Worm (Caenorhabditis elegans): Measurements from ENCODE around the gene kgb-2.

kgb-2 gene

DNA sequence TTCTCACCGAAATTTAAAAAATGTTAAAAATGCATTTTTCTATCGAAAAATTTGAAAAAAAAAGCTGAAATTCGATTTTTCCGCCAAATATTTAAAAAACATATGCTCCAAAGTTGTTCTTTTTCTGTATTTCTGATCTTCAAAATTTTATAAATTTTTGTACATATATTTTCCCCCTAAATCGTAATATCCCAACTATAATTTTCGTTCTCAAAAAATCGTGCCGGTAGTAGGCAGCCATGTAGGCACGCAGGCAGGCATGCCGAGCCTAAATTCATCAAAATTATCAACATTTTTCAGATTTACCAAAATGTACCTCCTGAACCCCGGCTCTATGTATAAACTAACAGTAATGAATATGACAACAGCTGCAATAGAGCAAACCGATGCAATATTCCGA lies 41.7 kb upstream of the kgb-2 start, which contains the start of gene sre-5 (continued):
- TF ChIP-seq snpc-4 (GFP tag; optimal IDR thresholded peaks at IDR 0.05) (no peak), snpc-4 (tag; optimal IDR thresholded peaks at IDR 0.05) (no peak), F52B5.7 (tag; optimal IDR thresholded peaks at IDR 0.05) (no peak)

DNA sequence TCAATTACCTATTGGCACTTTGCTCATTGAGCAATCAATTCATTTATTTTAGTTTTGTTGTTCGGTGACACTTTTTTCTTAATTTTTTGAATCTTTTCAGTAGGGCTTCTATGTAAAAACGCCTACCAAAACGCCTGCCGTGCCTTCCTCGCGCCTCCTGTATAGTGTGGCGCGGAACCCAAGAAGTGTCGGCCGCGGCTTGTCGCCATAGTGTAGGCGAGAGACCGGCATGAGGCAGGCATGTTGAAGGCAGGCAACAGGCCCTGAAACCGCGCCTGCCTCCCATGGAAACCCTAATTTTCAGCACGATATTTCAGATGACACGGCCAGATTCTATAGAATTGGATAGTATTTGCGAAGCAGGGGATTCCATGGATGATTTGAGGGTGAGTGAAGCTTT lies 38.0 kb upstream of the kgb-2 start, which contains the start of gene otpl-1:
otpl-1 (plus strand) TSS at position 372 of the 400 bp plus-strand sequence.
- TF ChIP-seq snpc-4 (GFP tag; optimal IDR thresholded peaks at IDR 0.05) (peak; percentile 3), snpc-4 (tag; optimal IDR thresholded peaks at IDR 0.05) (peak in 3 of 4 experiments; percentile 27 to 85 (median 70)), B0261.1 (tag; optimal IDR thresholded peaks at IDR 0.05) (no peak), nfya-1 (tag; optimal IDR thresholded peaks at IDR 0.05; ENCODE audit: borderline replicate concordance, insufficient read depth) (no peak), Y79H2A.3 (GFP tag; conservative IDR thresholded peaks at IDR 0.05) (no peak), nfyb-1 (GFP tag; IDR thresholded peaks at IDR 0.05) (no peak), rpc-1 (optimal IDR thresholded peaks at IDR 0.05) (no peak), rpc-1 (tag; optimal IDR thresholded peaks at IDR 0.05) (no peak), F33H1.4 (GFP tag; IDR thresholded peaks at IDR 0.05) (no peak), atf-7 (tag; optimal IDR thresholded peaks at IDR 0.05) (no peak), ztf-25 (GFP tag; IDR thresholded peaks at IDR 0.05) (no peak), mel-28 (tag; optimal IDR thresholded peaks at IDR 0.05; ENCODE audit: borderline replicate concordance) (no peak), tbp1 (GFP tag; optimal IDR thresholded peaks at IDR 0.05) (no peak), K12H6.12 (tag; optimal IDR thresholded peaks at IDR 0.05) (no peak), die-1 (tag; optimal IDR thresholded peaks at IDR 0.05) (no peak), zfh-2 (GFP tag; conservative IDR thresholded peaks at IDR 0.05) (peak; percentile 71), pbrm-1 (GFP tag; IDR thresholded peaks at IDR 0.05) (no peak), athp-1 (tag; optimal IDR thresholded peaks at IDR 0.05) (no peak), dox-1 (GFP tag; IDR thresholded peaks at IDR 0.05) (no peak), F37B4.10 (GFP tag; IDR thresholded peaks at IDR 0.05) (0 out of 2 replicates have a peak, but pooled peaks have one; percentile 25)

ce11 chrIV:3570612-3571011 lies 36.0 kb upstream of the kgb-2 start:
- no peak for TF ChIP-seq tlf-1 (GFP tag; optimal IDR thresholded peaks at IDR 0.05)
- peak; percentile 66 for TF ChIP-seq zfh-2 (GFP tag; conservative IDR thresholded peaks at IDR 0.05)
- TF ChIP-seq snpc-3.4 (tag; optimal IDR thresholded peaks at IDR 0.05): no peak
- no peak for TF ChIP-seq ztf-26 (tag; optimal IDR thresholded peaks at IDR 0.05)

- TF ChIP-seq chd-7 (tag; optimal IDR thresholded peaks at IDR 0.05) (no peak), ztf-3 (GFP tag; optimal IDR thresholded peaks at IDR 0.05) (no peak), F57A8.1 (GFP tag; optimal IDR thresholded peaks at IDR 0.05) (no peak), F37B4.10 (GFP tag; IDR thresholded peaks at IDR 0.05) (no peak), Y53F4B.3 (GFP tag; IDR thresholded peaks at IDR 0.05) (no peak)
Measured at ce11 chrIV:3578155-3578554, 28.4 kb upstream of the kgb-2 start, which contains the start of gene Y37E11B.2. Y37E11B.2 (plus strand) TSS chrIV:3578455.

DNA sequence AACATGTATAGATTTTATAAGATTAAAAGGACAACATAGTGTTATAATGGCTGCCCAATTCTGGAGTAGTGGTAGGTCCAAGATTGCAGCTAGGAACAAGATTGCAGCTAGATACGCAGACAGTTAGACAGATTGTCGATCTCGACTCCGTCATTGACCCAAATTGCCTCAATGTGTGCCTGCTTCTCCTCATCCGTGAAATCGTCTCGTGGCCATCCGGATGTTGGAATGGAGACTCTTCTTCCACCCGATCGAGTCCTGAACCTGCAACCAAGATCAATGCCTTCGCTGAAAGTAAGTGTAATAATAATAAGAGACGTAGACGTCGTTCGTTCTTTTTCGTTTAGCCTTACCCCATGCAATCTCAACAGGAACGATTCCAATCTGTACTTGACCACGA lies 27.9 kb upstream of the kgb-2 start:
- TF ChIP-seq hmg-1.2 (GFP tag; IDR thresholded peaks at IDR 0.05): peak; percentile 43; the same call in 1 of the 2 replicates
- no peak for TF ChIP-seq nfyb-1 (GFP tag; IDR thresholded peaks at IDR 0.05)

DNA sequence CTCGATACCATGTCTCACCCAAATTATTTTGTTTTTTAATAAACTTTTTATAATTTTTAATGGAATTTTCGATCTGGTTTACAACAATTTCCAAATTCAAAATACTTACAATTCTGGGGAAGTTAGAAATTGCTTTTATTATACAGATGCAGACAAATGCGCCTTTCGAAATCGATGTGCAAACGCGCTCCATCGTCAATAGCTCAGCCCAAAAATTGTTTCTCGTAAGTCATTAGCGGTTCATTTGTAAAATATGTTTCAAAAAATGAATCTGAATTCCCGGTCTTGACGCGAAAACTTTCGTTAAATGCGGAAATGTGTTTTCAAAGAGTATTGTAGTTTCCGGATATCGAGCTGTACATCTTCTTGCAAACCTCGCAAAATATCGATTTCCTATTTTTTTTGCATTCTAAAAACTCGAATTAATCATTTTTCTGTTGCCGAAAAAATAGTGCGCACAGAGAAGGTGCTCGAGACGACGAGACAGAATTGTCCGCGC lies 27.1 kb upstream of the kgb-2 start, which contains the start of gene Y37E11B.1:
Y37E11B.1 (plus strand) TSS at position 145 of the 499 bp plus-strand sequence.
- TF ChIP-seq F37B4.10 (GFP tag; IDR thresholded peaks at IDR 0.05) (no peak), mcd-1 (GFP tag; IDR thresholded peaks at IDR 0.05) (peak; percentile 56)

Data from whole organism, young adult.